Worm (Caenorhabditis elegans): Measurements from ENCODE around the gene rsr-2.

Gene rsr-2

ce11 chrII:12274944-12275343 lies 49.8 kb downstream of the rsr-2 start, which contains the start of gene Y57A10A.27:
Gene Y57A10A.27, minus strand, starts transcription at chrII:12275044.
- TF ChIP-seq hlh-1 (tag; optimal IDR thresholded peaks at IDR 0.05) (no peak), snpc-4 (tag; optimal IDR thresholded peaks at IDR 0.05) (no peak), mab-5 (tag; optimal IDR thresholded peaks at IDR 0.05) (no peak), ham-2 (GFP tag; optimal IDR thresholded peaks at IDR 0.05) (no peak), pha-4 (tag; optimal IDR thresholded peaks at IDR 0.05) (no peak), elt-3 (tag; optimal IDR thresholded peaks at IDR 0.05) (no peak), ceh-83 (GFP tag; optimal IDR thresholded peaks at IDR 0.05) (no peak), nhr-237 (tag; optimal IDR thresholded peaks at IDR 0.05) (no peak), zip-8 (tag; optimal IDR thresholded peaks at IDR 0.05) (no peak), sem-2 (GFP tag; optimal IDR thresholded peaks at IDR 0.05) (no peak), nhr-12 (tag; optimal IDR thresholded peaks at IDR 0.05) (no peak), ztf-11 (tag; optimal IDR thresholded peaks at IDR 0.05) (no peak)
